Fruit fly (Drosophila melanogaster) whole organism, wandering third instar larva: ENCODE results near the gene ph-p.

Experiments used
- Abd-B ChIP-seq: fragments of >200 bp; optimal IDR thresholded peaks from 2 replicates; lab custom pipeline; 2017; ENCODE audit warnings: missing biosample characterization, missing genetic modification characterization
- CG32264 ChIP-seq: fragments of 200-800 bp; sonication (Bioruptor generic); optimal IDR thresholded peaks from 2 replicates; lab custom pipeline; 2016; ENCODE audit warnings: missing biosample characterization, missing genetic modification characterization
- CG9705 ChIP-seq: fragments of 200-800 bp; sonication (Bioruptor generic); optimal IDR thresholded peaks from 2 replicates; lab custom pipeline; 2018; ENCODE audit warnings: missing biosample characterization, mild to moderate bottlenecking, missing genetic modification characterization
- CrebA ChIP-seq: fragments of 200-800 bp; sonication (Bioruptor generic); optimal IDR thresholded peaks from 2 replicates; lab custom pipeline; 2016; ENCODE audit warnings: missing biosample characterization, mild to moderate bottlenecking, missing genetic modification characterization, borderline replicate concordance
- Dfd ChIP-seq: fragments of >200 bp; optimal IDR thresholded peaks from 2 replicates; lab custom pipeline; 2017; ENCODE audit warnings: missing biosample characterization, missing genetic modification characterization
- Dif ChIP-seq: fragments of 200-275, 200-300 bp; sonication (Bioruptor generic); optimal IDR thresholded peaks from 2 replicates; lab custom pipeline; 2018; ENCODE audit warnings: missing biosample characterization, missing genetic modification characterization; ENCODE audit not compliant: partially characterized antibody
- GATAd ChIP-seq: sonication (Bioruptor generic); optimal IDR thresholded peaks from 2 replicates; lab custom pipeline; 2016; ENCODE audit warnings: missing biosample characterization, missing genetic modification characterization
- HLH106 ChIP-seq: fragments of 200-800 bp; optimal IDR thresholded peaks from 3 replicates; lab custom pipeline; 2019; ENCODE audit warnings: missing biosample characterization, mild to moderate bottlenecking, missing genetic modification characterization, moderate library complexity
- Hnf4 ChIP-seq: fragments of 200-800 bp; sonication (Bioruptor generic); optimal IDR thresholded peaks from 2 replicates; lab custom pipeline; 2016; ENCODE audit warnings: missing biosample characterization, mild to moderate bottlenecking, missing genetic modification characterization
- Hr78 ChIP-seq: fragments of >200 bp; optimal IDR thresholded peaks from 2 replicates; lab custom pipeline; 2017; ENCODE audit warnings: missing biosample characterization, missing genetic modification characterization
- Hr83 ChIP-seq: fragments of 200-300 bp; sonication (Bioruptor generic); optimal IDR thresholded peaks from 2 replicates; lab custom pipeline; 2016; ENCODE audit warnings: missing biosample characterization, mild to moderate bottlenecking, missing genetic modification characterization, moderate library complexity; ENCODE audit not compliant: poor library complexity, severe bottlenecking
- Jra ChIP-seq: sonication (Bioruptor generic); optimal IDR thresholded peaks from 2 replicates; lab custom pipeline; 2016; ENCODE audit warnings: missing biosample characterization, missing genetic modification characterization
- Mio ChIP-seq: sonication (Bioruptor generic); optimal IDR thresholded peaks from 2 replicates; lab custom pipeline; 2016; ENCODE audit warnings: missing biosample characterization, missing genetic modification characterization
- Myc ChIP-seq: fragments of >200 bp; optimal IDR thresholded peaks from 2 replicates; lab custom pipeline; 2017
- N ChIP-seq: fragments of >200 bp; optimal IDR thresholded peaks from 2 replicates; lab custom pipeline; 2018; ENCODE audit warnings: missing biosample characterization, missing external identifiers, missing genetic modification characterization
- OdsH ChIP-seq: fragments of 200-800 bp; sonication (Bioruptor generic); optimal IDR thresholded peaks from 2 replicates; lab custom pipeline; 2016; ENCODE audit warnings: missing biosample characterization, mild to moderate bottlenecking, missing genetic modification characterization
- Rel ChIP-seq, 2 experiments: fragments of 200-800 bp; sonication (Bioruptor generic) in 1 of 2; optimal IDR thresholded peaks; 2 replicates in 1 of 2; 3 replicates in 1 of 2; lab custom pipeline; 2016 to 2019; ENCODE audit warnings: mild to moderate bottlenecking in 2 of 2, missing biosample characterization in 2 of 2, missing genetic modification characterization in 2 of 2, moderate library complexity in 1 of 2
- Sp1 ChIP-seq: fragments of 200-800 bp; sonication (Bioruptor generic); optimal IDR thresholded peaks from 3 replicates; lab custom pipeline; 2019; ENCODE audit warnings: missing biosample characterization, mild to moderate bottlenecking, missing genetic modification characterization, moderate library complexity
- Vsx2 ChIP-seq: fragments of 200-300, 225-300 bp; sonication (Bioruptor generic); optimal IDR thresholded peaks from 2 replicates; lab custom pipeline; 2018; ENCODE audit warnings: missing biosample characterization, missing genetic modification characterization; ENCODE audit not compliant: partially characterized antibody
- br ChIP-seq: fragments of 200-800 bp; sonication (Bioruptor generic); optimal IDR thresholded peaks from 2 replicates; lab custom pipeline; 2016; ENCODE audit warnings: missing biosample characterization, missing genetic modification characterization
- brk ChIP-seq: fragments of 200-800 bp; sonication (Bioruptor generic); optimal IDR thresholded peaks from 2 replicates; lab custom pipeline; 2016; ENCODE audit warnings: missing biosample characterization, mild to moderate bottlenecking, missing genetic modification characterization
- dl ChIP-seq, 2 experiments: fragments of 175-275, 200-275 bp in 1 of 2; fragments of 200-275 bp in 1 of 2; sonication (Bioruptor generic); optimal IDR thresholded peaks; lab custom pipeline; 2018; ENCODE audit warnings: mild to moderate bottlenecking in 2 of 2, missing biosample characterization in 2 of 2, missing genetic modification characterization in 2 of 2, moderate library complexity in 2 of 2; ENCODE audit not compliant: partially characterized antibody in 2 of 2, insufficient read depth in 1 of 2
- dmrt93B ChIP-seq: fragments of 200-800 bp; sonication (Bioruptor generic); optimal IDR thresholded peaks from 2 replicates; lab custom pipeline; 2018; ENCODE audit warnings: missing biosample characterization, mild to moderate bottlenecking, missing genetic modification characterization
- dsf ChIP-seq: sonication (Bioruptor generic); optimal IDR thresholded peaks from 2 replicates; lab custom pipeline; 2016; ENCODE audit warnings: missing biosample characterization, missing genetic modification characterization, borderline replicate concordance
- ey ChIP-seq: fragments of 200-800 bp; sonication (Bioruptor generic); optimal IDR thresholded peaks from 2 replicates; lab custom pipeline; 2016; ENCODE audit warnings: missing biosample characterization, missing genetic modification characterization
- foxo ChIP-seq, 2 experiments: fragments of 200-800 bp; sonication (Bioruptor generic); optimal IDR thresholded peaks; 2 replicates in 1 of 2; 3 replicates in 1 of 2; lab custom pipeline; 2016 to 2017; ENCODE audit warnings: missing biosample characterization in 2 of 2, missing genetic modification characterization in 2 of 2
- fru ChIP-seq: fragments of 200-800 bp; sonication (Bioruptor generic); optimal IDR thresholded peaks from 3 replicates; lab custom pipeline; 2016; ENCODE audit warnings: missing biosample characterization, mild to moderate bottlenecking, missing genetic modification characterization
- h ChIP-seq: fragments of 200-800 bp; sonication (Bioruptor generic); optimal IDR thresholded peaks from 3 replicates; lab custom pipeline; 2016; ENCODE audit warnings: missing biosample characterization, mild to moderate bottlenecking, missing genetic modification characterization
- jim ChIP-seq: fragments of 175-275, 200-325 bp; sonication (Bioruptor generic); optimal IDR thresholded peaks from 2 replicates; lab custom pipeline; 2016; ENCODE audit warnings: missing biosample characterization, mild to moderate bottlenecking, missing genetic modification characterization
- lola ChIP-seq: fragments of >200 bp; optimal IDR thresholded peaks from 2 replicates; lab custom pipeline; 2017; ENCODE audit warnings: missing biosample characterization, missing genetic modification characterization
- pan ChIP-seq: fragments of >200 bp; optimal IDR thresholded peaks from 2 replicates; lab custom pipeline; 2017
- psq ChIP-seq: fragments of 200-800 bp; sonication (Bioruptor generic); optimal IDR thresholded peaks from 3 replicates; lab custom pipeline; 2017; ENCODE audit warnings: missing biosample characterization, mild to moderate bottlenecking, missing genetic modification characterization, moderate library complexity
- rgr ChIP-seq: fragments of 200-800 bp; sonication (Bioruptor generic); optimal IDR thresholded peaks from 3 replicates; lab custom pipeline; 2016; ENCODE audit warnings: missing biosample characterization, mild to moderate bottlenecking, missing genetic modification characterization
- sage ChIP-seq: fragments of 200-800 bp; sonication (Bioruptor generic); optimal IDR thresholded peaks from 2 replicates; lab custom pipeline; 2016; ENCODE audit warnings: missing biosample characterization, mild to moderate bottlenecking, missing genetic modification characterization
- sv ChIP-seq: fragments of 200-800 bp; sonication (Bioruptor generic); optimal IDR thresholded peaks from 3 replicates; lab custom pipeline; 2016; ENCODE audit warnings: missing biosample characterization, missing genetic modification characterization
- tai ChIP-seq: sonication (Bioruptor generic); optimal IDR thresholded peaks from 2 replicates; lab custom pipeline; 2016; ENCODE audit warnings: missing biosample characterization, missing genetic modification characterization
- usp ChIP-seq: fragments of >200 bp; optimal IDR thresholded peaks from 2 replicates; lab custom pipeline; 2017; ENCODE audit warnings: missing biosample characterization, missing genetic modification characterization
- woc ChIP-seq: sonication (Bioruptor generic); optimal IDR thresholded peaks from 2 replicates; lab custom pipeline; 2016; ENCODE audit warnings: missing biosample characterization, mild to moderate bottlenecking, missing genetic modification characterization

The ph-p gene

DNA sequence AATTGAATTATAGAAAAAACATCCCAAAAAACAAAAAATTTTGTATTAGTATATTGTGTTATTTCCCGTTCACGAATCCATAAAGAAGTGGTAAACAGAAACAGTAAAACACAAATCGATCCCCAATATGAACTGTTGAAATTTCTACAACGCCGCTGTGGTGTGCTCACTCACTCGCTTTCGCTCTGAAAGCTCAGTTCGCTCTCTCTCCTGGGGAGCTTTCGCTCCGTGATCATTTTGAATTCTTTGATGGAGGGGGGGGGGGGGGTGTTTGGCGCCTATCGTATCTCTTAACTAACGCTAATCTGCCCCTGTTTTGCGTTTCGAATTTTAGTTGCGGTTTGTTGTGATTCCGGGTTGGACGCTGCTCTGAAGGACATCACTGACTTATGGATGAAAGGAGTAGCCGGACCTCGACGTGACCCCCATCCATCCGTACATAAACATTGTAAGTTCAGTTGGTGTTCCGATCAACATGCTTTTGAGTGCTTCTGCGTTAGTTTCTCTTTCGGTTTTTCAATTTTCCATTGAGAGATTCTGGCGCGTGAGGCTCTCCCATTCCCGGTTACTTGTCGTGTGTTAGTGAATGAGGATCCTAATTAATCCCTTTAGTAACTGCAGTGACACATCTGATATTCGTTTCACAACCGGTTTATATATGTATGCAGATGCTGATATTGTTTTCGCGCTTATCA, 3.1 kb upstream of the ph-p start, which contains the start of gene D2hgdh:
Gene D2hgdh, plus strand, starts transcription at position 331 of the 695 bp plus-strand sequence.
- TF ChIP-seq Jra (GFP tag; lab: Kevin White, UChicago) = no peak
- peak; percentile 50 for TF ChIP-seq HLH106
- no peak for TF ChIP-seq Mio (GFP tag; lab: Kevin White, UChicago)
- TF ChIP-seq jim = no peak
- peak; percentile 44 for TF ChIP-seq Dif (GFP tag; lab: Kevin White, UChicago)
- no peak for TF ChIP-seq sage (GFP tag; lab: Kevin White, UChicago)
- TF ChIP-seq CG32264 = no peak
- TF ChIP-seq Sp1 (GFP tag; lab: Kevin White, UChicago) = no peak
- no peak for TF ChIP-seq N (GFP tag; lab: Kevin White, UChicago)
- TF ChIP-seq Hnf4 = peak; percentile 41
- no peak for TF ChIP-seq tai
- no peak for TF ChIP-seq dl (GFP tag; optimal IDR thresholded peaks at IDR 0.05; lab: Kevin White, UChicago; ENCODE audit: insufficient read depth in 1 of 2, partially characterized antibody in 2 of 2)
- TF ChIP-seq psq (GFP tag; lab: Kevin White, UChicago) = no peak
- TF ChIP-seq rgr (GFP tag; lab: Kevin White, UChicago) = peak; percentile 56
- peak in 1 of 2 experiments; percentile 47 for TF ChIP-seq foxo (GFP tag; optimal IDR thresholded peaks at IDR 0.05; lab: Kevin White, UChicago)
- TF ChIP-seq h (GFP tag; lab: Kevin White, UChicago) = peak; percentile 23
- TF ChIP-seq pan (lab: Kevin White, UChicago) = no peak
- no peak for TF ChIP-seq dmrt93B (GFP tag; lab: Kevin White, UChicago)
- TF ChIP-seq Rel (GFP tag; optimal IDR thresholded peaks at IDR 0.05; lab: Kevin White, UChicago) = no peak
- TF ChIP-seq Rel (tag; optimal IDR thresholded peaks at IDR 0.05; lab: Kevin White, UChicago) = peak; percentile 35
- no peak for TF ChIP-seq Hr83 (GFP tag; lab: Kevin White, UChicago)
- TF ChIP-seq OdsH (GFP tag; lab: Kevin White, UChicago) = peak; percentile 46
- TF ChIP-seq br (GFP tag; lab: Kevin White, UChicago) = no peak
- no peak for TF ChIP-seq dsf (GFP tag; lab: Kevin White, UChicago)
- TF ChIP-seq Dfd (GFP tag; lab: Kevin White, UChicago) = no peak
- TF ChIP-seq brk (GFP tag; lab: Kevin White, UChicago) = peak; percentile 23
- TF ChIP-seq ey (GFP tag; lab: Kevin White, UChicago) = peak; percentile 25
- TF ChIP-seq Myc (lab: Kevin White, UChicago) = no peak

DNA sequence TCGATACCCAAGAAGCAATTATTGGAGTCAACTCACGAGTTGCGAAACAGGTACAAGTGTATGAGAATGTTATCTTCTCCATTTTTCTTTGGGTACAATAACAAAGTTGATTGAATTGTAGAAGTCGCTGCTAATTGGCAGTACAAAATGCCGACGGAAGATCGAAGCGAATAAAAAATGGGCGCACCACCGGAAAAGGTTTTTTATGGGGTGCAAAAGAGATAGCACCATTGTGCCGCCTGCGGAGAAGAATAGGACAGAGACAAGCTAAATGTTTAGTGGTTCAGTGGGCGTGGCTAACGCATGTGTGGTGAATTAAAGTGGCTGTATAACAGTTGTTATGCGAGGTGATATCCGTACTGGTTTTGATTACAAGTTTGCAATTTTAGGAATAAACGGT, 2.3 kb upstream of the ph-p start:
- TF ChIP-seq brk (GFP tag; lab: Kevin White, UChicago) = no peak
- no peak for TF ChIP-seq Hnf4
- TF ChIP-seq HLH106 = no peak
- TF ChIP-seq Abd-B (GFP tag; lab: Kevin White, UChicago) = no peak
- TF ChIP-seq GATAd (GFP tag; lab: Kevin White, UChicago) = no peak
- peak; percentile 2 for TF ChIP-seq br (GFP tag; lab: Kevin White, UChicago)
- no peak for TF ChIP-seq jim
- no peak for TF ChIP-seq Rel (GFP tag; optimal IDR thresholded peaks at IDR 0.05; lab: Kevin White, UChicago)
- no peak for TF ChIP-seq Rel (tag; optimal IDR thresholded peaks at IDR 0.05; lab: Kevin White, UChicago)
- no peak for TF ChIP-seq dsf (GFP tag; lab: Kevin White, UChicago)
- TF ChIP-seq CrebA (GFP tag; lab: Kevin White, UChicago) = no peak
- no peak for TF ChIP-seq CG32264
- TF ChIP-seq usp (GFP tag; lab: Kevin White, UChicago) = no peak
- TF ChIP-seq Vsx2 (GFP tag; lab: Kevin White, UChicago) = no peak
- TF ChIP-seq Hr78 (GFP tag; lab: Kevin White, UChicago) = no peak
- TF ChIP-seq OdsH (GFP tag; lab: Kevin White, UChicago) = no peak
- TF ChIP-seq Jra (GFP tag; lab: Kevin White, UChicago) = no peak
- TF ChIP-seq dmrt93B (GFP tag; lab: Kevin White, UChicago) = no peak
- TF ChIP-seq tai = no peak
- no peak for TF ChIP-seq sv (GFP tag; lab: Kevin White, UChicago)
- TF ChIP-seq foxo (GFP tag; optimal IDR thresholded peaks at IDR 0.05; lab: Kevin White, UChicago) = no peak
- no peak for TF ChIP-seq lola (GFP tag; lab: Kevin White, UChicago)
- TF ChIP-seq CG9705 (GFP tag; lab: Kevin White, UChicago) = peak; percentile 28
- TF ChIP-seq rgr (GFP tag; lab: Kevin White, UChicago) = peak; percentile 12
- no peak for TF ChIP-seq Dfd (GFP tag; lab: Kevin White, UChicago)
- peak; percentile 44 for TF ChIP-seq Hr83 (GFP tag; lab: Kevin White, UChicago)
- TF ChIP-seq ey (GFP tag; lab: Kevin White, UChicago) = no peak
- TF ChIP-seq Dif (GFP tag; lab: Kevin White, UChicago) = no peak
- no peak for TF ChIP-seq psq (GFP tag; lab: Kevin White, UChicago)
- no peak for TF ChIP-seq h (GFP tag; lab: Kevin White, UChicago)
- TF ChIP-seq Sp1 (GFP tag; lab: Kevin White, UChicago) = peak; percentile 25
- no peak for TF ChIP-seq Myc (lab: Kevin White, UChicago)
- TF ChIP-seq Mio (GFP tag; lab: Kevin White, UChicago) = no peak
- no peak for TF ChIP-seq fru (GFP tag; lab: Kevin White, UChicago)
- TF ChIP-seq N (GFP tag; lab: Kevin White, UChicago) = no peak
- TF ChIP-seq sage (GFP tag; lab: Kevin White, UChicago) = no peak
- no peak for TF ChIP-seq woc
